Worm (Caenorhabditis elegans) whole organism, L3 larva: Measurements from ENCODE around the gene C07A12.7.
A peak's percentile ranks its signal among the peaks of the same experiment; 100 is the strongest.

Experiments used
- ZK546.5 ChIP-seq: sonication (generic microtip); optimal IDR thresholded peaks from 2 replicates; lab custom pipeline; 2017; ENCODE audit warnings: missing biosample characterization, missing genetic modification characterization
- ama-1 ChIP-seq: fragments of 150-350 bp; optimal IDR thresholded peaks from 2 replicates; lab custom pipeline; 2018
- ceh-16 ChIP-seq: sonication (generic microtip); optimal IDR thresholded peaks from 2 replicates; lab custom pipeline; 2017; ENCODE audit warnings: missing biosample characterization, missing genetic modification characterization
- ceh-28 ChIP-seq: fragments of 150-350 bp; optimal IDR thresholded peaks from 2 replicates; lab custom pipeline; 2014; ENCODE audit warnings: missing biosample characterization, missing genetic modification reagents, missing genetic modification characterization
- egl-5 ChIP-seq: fragments of 150-350 bp; optimal IDR thresholded peaks from 2 replicates; lab custom pipeline; 2017; ENCODE audit warnings: missing biosample characterization, missing genetic modification reagents, missing genetic modification characterization, inconsistent platforms
- elt-1 ChIP-seq: fragments of 150-350 bp; optimal IDR thresholded peaks from 2 replicates; lab custom pipeline; 2014; ENCODE audit warnings: missing biosample characterization, missing genetic modification characterization
- elt-2 ChIP-seq: sonication (generic microtip); optimal IDR thresholded peaks from 2 replicates; lab custom pipeline; 2016; ENCODE audit warnings: missing genetic modification reagents, mild to moderate bottlenecking, missing genetic modification characterization, missing compliant biosample characterization
- fkh-2 ChIP-seq: fragments of 150-350 bp; optimal IDR thresholded peaks from 2 replicates; lab custom pipeline; 2014; ENCODE audit warnings: missing biosample characterization, missing genetic modification reagents, missing genetic modification characterization
- jun-1 ChIP-seq: fragments of 150-350 bp; optimal IDR thresholded peaks from 2 replicates; lab custom pipeline; 2014; ENCODE audit warnings: missing biosample characterization, missing genetic modification reagents, missing genetic modification characterization
- lin-39 ChIP-seq: fragments of 150-350 bp; optimal IDR thresholded peaks from 2 replicates; lab custom pipeline; 2018; ENCODE audit warnings: missing biosample characterization, missing genetic modification reagents, missing genetic modification characterization
- lsy-12 ChIP-seq: sonication (generic microtip); optimal IDR thresholded peaks from 2 replicates; lab custom pipeline; 2016; ENCODE audit warnings: mild to moderate bottlenecking, missing genetic modification characterization, missing compliant biosample characterization
- mdl-1 ChIP-seq: fragments of 150-350 bp; optimal IDR thresholded peaks from 2 replicates; lab custom pipeline; 2014; ENCODE audit warnings: missing biosample characterization, missing genetic modification characterization
- mml-1 ChIP-seq: fragments of 150-350 bp; sonication (generic microtip); optimal IDR thresholded peaks from 3 replicates; lab custom pipeline; 2014; ENCODE audit warnings: missing biosample characterization, missing genetic modification characterization
- nfya-1 ChIP-seq: sonication (generic microtip); optimal IDR thresholded peaks from 2 replicates; lab custom pipeline; 2017; ENCODE audit warnings: missing genetic modification characterization, mild to moderate bottlenecking, missing compliant biosample characterization, antibody characterized with exemption, moderate library complexity; ENCODE audit not compliant: insufficient read depth
- nhr-11 ChIP-seq: fragments of 150-350 bp; optimal IDR thresholded peaks from 2 replicates; lab custom pipeline; 2014; ENCODE audit warnings: missing biosample characterization, missing genetic modification characterization
- nhr-23 ChIP-seq: fragments of 150-350 bp; optimal IDR thresholded peaks from 2 replicates; lab custom pipeline; 2014; ENCODE audit warnings: missing biosample characterization, missing genetic modification reagents, missing genetic modification characterization
- nhr-25 ChIP-seq: sonication (generic microtip); optimal IDR thresholded peaks from 2 replicates; lab custom pipeline; 2017; ENCODE audit warnings: missing biosample characterization, missing genetic modification characterization
- nhr-43 ChIP-seq: sonication (generic microtip); optimal IDR thresholded peaks from 2 replicates; lab custom pipeline; 2016; ENCODE audit warnings: mild to moderate bottlenecking, missing genetic modification characterization, missing compliant biosample characterization; ENCODE audit not compliant: poor library complexity, severe bottlenecking
- nhr-67 ChIP-seq: fragments of 150-350 bp; optimal IDR thresholded peaks from 2 replicates; lab custom pipeline; 2014; ENCODE audit warnings: missing biosample characterization, missing genetic modification characterization
- pha-4 ChIP-seq: fragments of 150-350 bp; optimal IDR thresholded peaks from 2 replicates; lab custom pipeline; 2014; ENCODE audit warnings: missing biosample characterization, missing genetic modification reagents, missing genetic modification characterization
- pqm-1 ChIP-seq: fragments of 150-350 bp; optimal IDR thresholded peaks from 2 replicates; lab custom pipeline; 2017; ENCODE audit warnings: missing biosample characterization, missing genetic modification characterization, inconsistent platforms
- skn-1 ChIP-seq: fragments of 150-350 bp; optimal IDR thresholded peaks from 2 replicates; lab custom pipeline; 2014; ENCODE audit warnings: missing biosample characterization, missing genetic modification characterization
- tbx-2 ChIP-seq: sonication (generic microtip); optimal IDR thresholded peaks from 2 replicates; lab custom pipeline; 2016; ENCODE audit warnings: mild to moderate bottlenecking, missing genetic modification characterization, missing compliant biosample characterization
- unc-39 ChIP-seq: sonication (generic microtip); optimal IDR thresholded peaks from 4 replicates; lab custom pipeline; 2017; ENCODE audit warnings: missing biosample characterization, missing genetic modification characterization
- zag-1 ChIP-seq: fragments of 150-350 bp; optimal IDR thresholded peaks from 2 replicates; lab custom pipeline; 2014; ENCODE audit warnings: missing biosample characterization, missing genetic modification characterization
- ztf-4 ChIP-seq: fragments of 150-350 bp; optimal IDR thresholded peaks from 2 replicates; lab custom pipeline; 2014; ENCODE audit warnings: missing biosample characterization, missing genetic modification characterization

C07A12.7 gene

ce11 chrX:4498078-4498477, 23.9 kb downstream of the C07A12.7 start:
- TF ChIP-seq pha-4 (tag; lab: Kevin White, UChicago) (peak; percentile 76), jun-1 (tag; lab: Kevin White, UChicago) (peak; percentile 25), pqm-1 (tag; lab: Kevin White, UChicago) (peak; percentile 81), skn-1 (tag; lab: Kevin White, UChicago) (peak; percentile 9), elt-2 (tag; lab: Kevin White, UChicago) (peak; percentile 87), fkh-2 (no peak), unc-39 (tag; lab: Kevin White, UChicago) (no peak), ama-1 (no peak)

- no peak for TF ChIP-seq egl-5 (tag; lab: Kevin White, UChicago)
- peak; percentile 56 for TF ChIP-seq nhr-23
- TF ChIP-seq ceh-28 = no peak
- TF ChIP-seq ama-1 = peak; percentile 64
Measured at ce11 chrX:4495814-4496567, 26.0 kb downstream of the C07A12.7 start.

- TF ChIP-seq nhr-43 (tag; lab: Kevin White, UChicago) = no peak
- TF ChIP-seq nhr-23 = peak; percentile 30
- no peak for TF ChIP-seq zag-1 (tag; lab: Kevin White, UChicago)
Measured at ce11 chrX:4493439-4494006, 28.4 kb downstream of the C07A12.7 start.

ce11 chrX:4492199-4492598, 29.7 kb downstream of the C07A12.7 start, which contains the start of gene F46H6.5:
Gene F46H6.5 (minus strand): TSS chrX:4492208.
- TF ChIP-seq ceh-28 (no peak), elt-1 (tag; lab: Kevin White, UChicago) (no peak), pqm-1 (tag; lab: Kevin White, UChicago) (peak; percentile 8), nhr-43 (tag; lab: Kevin White, UChicago) (no peak), mml-1 (no peak), zag-1 (tag; lab: Kevin White, UChicago) (no peak), ztf-4 (tag; lab: Kevin White, UChicago) (no peak), mdl-1 (tag; lab: Kevin White, UChicago) (no peak), pha-4 (tag; lab: Kevin White, UChicago) (peak; percentile 74), tbx-2 (no peak), nfya-1 (no peak), lsy-12 (tag; lab: Kevin White, UChicago) (no peak)
- TF ChIP-seq, all 47 proteins: peak for 2

- TF ChIP-seq nfya-1 (peak; percentile 45), nhr-11 (peak; percentile 71), ZK546.5 (no peak), ama-1 (no peak)
Measured at ce11 chrX:4490400-4490799, 31.5 kb downstream of the C07A12.7 start.

DNA sequence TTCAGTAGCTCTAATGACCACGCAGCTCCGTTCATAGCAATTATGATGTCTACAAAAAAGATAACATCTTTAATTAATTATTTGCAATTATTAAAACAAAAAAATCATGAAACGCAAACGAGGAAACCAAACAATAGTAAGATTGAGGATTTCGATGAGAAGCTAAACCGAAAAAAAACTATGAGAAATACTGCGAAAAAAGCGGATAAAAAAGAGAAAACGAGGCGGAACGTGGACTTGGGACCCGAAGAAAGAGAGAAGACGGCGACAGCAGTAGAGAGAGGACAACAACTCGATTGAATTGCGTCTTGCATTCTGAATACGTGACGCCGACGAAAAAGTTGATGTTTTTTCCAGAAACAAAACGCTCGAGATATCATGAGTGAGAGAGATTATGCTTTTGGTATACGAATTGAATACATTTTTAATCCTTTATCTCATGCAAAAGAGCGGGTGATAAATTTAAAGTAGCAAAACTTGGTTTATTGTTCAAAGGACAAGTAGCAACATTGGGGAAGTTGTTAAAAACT, 33.1 kb downstream of the C07A12.7 start, which contains the start of gene ncr-1:
Gene ncr-1 (minus strand): TSS at position 51 of the 530 bp plus-strand sequence.
- TF ChIP-seq ceh-16 (no peak), lin-39 (peak; percentile 13)
- TF ChIP-seq, all 47 proteins: peak for 1

- no peak for TF ChIP-seq ceh-16
- TF ChIP-seq nhr-25 (tag; lab: Kevin White, UChicago) = peak; percentile 43
- peak; percentile 36 for TF ChIP-seq lin-39
Measured at ce11 chrX:4484072-4484471, 37.9 kb downstream of the C07A12.7 start.

DNA sequence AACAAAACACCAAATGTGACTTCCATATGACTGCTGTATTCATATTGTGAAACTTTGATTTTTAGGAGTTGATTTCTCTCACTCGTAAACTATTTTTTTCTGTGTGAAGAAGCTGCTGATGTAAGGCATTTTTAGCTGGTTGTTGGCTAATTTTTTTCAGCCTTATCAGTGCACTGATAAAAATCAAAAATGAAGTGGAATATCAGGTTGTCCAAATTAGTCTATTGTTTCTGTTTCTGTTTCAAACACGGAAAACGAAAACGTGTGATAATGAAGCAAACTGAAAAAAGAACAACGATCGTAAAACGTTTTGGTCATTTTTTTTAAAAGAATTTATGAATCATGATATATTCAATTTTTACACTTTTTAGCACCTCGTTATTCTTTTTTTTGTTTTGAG, 41.1 kb downstream of the C07A12.7 start:
- TF ChIP-seq pqm-1 (tag; lab: Kevin White, UChicago) (peak; percentile 82), nhr-67 (tag; lab: Kevin White, UChicago) (no peak), pha-4 (tag; lab: Kevin White, UChicago) (peak; percentile 14), elt-2 (tag; lab: Kevin White, UChicago) (peak; percentile 89)
